Worm (Caenorhabditis elegans) whole organism, mixed stage, embryonic: ENCODE data around the gene tkt-1.

Experiments used
- ceh-43 ChIP-seq: fragments of 200-800 bp; sonication (Bioruptor generic); optimal IDR thresholded peaks from 2 replicates; lab custom pipeline; 2018; ENCODE audit warnings: mild to moderate bottlenecking, missing genetic modification characterization, moderate library complexity, missing compliant biosample characterization
- lsy-2 ChIP-seq: fragments of 150-350 bp; optimal IDR thresholded peaks from 2 replicates; lab custom pipeline; 2014; ENCODE audit warnings: missing biosample characterization, missing genetic modification characterization

ce11 chrIV:10223723-10224122, 19.7 kb upstream of the tkt-1 start, which contains the start of gene nas-12:
- TF ChIP-seq lsy-2 (tag; lab: Kevin White, UChicago), result no peak
- no peak for TF ChIP-seq ceh-43
